Worm (Caenorhabditis elegans) whole organism, late embryonic: Measurements from ENCODE around the gene aco-2.

Experiments used
- ama-1 ChIP-seq: fragments of 150-350 bp; optimal IDR thresholded peaks from 2 replicates; lab custom pipeline; 2014
- ceh-14 ChIP-seq: sonication (generic microtip); optimal IDR thresholded peaks from 2 replicates; lab custom pipeline; 2016; ENCODE audit warnings: missing genotype, missing genetic modification characterization, missing compliant biosample characterization
- dmd-4 ChIP-seq: sonication (generic microtip); optimal IDR thresholded peaks from 2 replicates; lab custom pipeline; 2016; ENCODE audit warnings: borderline replicate concordance, missing genetic modification characterization, missing compliant biosample characterization
- elt-2 ChIP-seq: sonication (generic microtip); optimal IDR thresholded peaks from 2 replicates; lab custom pipeline; 2016; ENCODE audit warnings: missing genetic modification reagents, missing genetic modification characterization, missing compliant biosample characterization
- fax-1 ChIP-seq: sonication (generic microtip); optimal IDR thresholded peaks from 2 replicates; lab custom pipeline; 2016; ENCODE audit warnings: missing genotype, missing genetic modification characterization, missing compliant biosample characterization
- fkh-10 ChIP-seq: fragments of 150-350 bp; optimal IDR thresholded peaks from 2 replicates; lab custom pipeline; 2014; ENCODE audit warnings: missing biosample characterization, missing genetic modification reagents, missing genetic modification characterization
- hlh-13 ChIP-seq: fragments of 200-800 bp; sonication (Bioruptor generic); optimal IDR thresholded peaks from 2 replicates; lab custom pipeline; 2018; ENCODE audit warnings: mild to moderate bottlenecking, missing genetic modification characterization, missing compliant biosample characterization
- hlh-30 ChIP-seq: sonication (generic microtip); optimal IDR thresholded peaks from 2 replicates; lab custom pipeline; 2017; ENCODE audit warnings: antibody characterized with exemption, missing genetic modification characterization, missing compliant biosample characterization; ENCODE audit not compliant: insufficient read depth
- pha-4 ChIP-seq: fragments of 150-350 bp; optimal IDR thresholded peaks from 2 replicates; lab custom pipeline; 2018; ENCODE audit warnings: missing biosample characterization, missing genetic modification reagents, missing genetic modification characterization
- ref-2 ChIP-seq: sonication (generic microtip); optimal IDR thresholded peaks from 2 replicates; lab custom pipeline; 2016; ENCODE audit warnings: missing genetic modification characterization, missing compliant biosample characterization
- tbx-2 ChIP-seq: sonication (generic microtip); optimal IDR thresholded peaks from 2 replicates; lab custom pipeline; 2016; ENCODE audit warnings: missing genetic modification characterization, missing compliant biosample characterization
- unc-55 ChIP-seq: sonication (generic microtip); optimal IDR thresholded peaks from 2 replicates; lab custom pipeline; 2017; ENCODE audit warnings: missing biosample characterization, missing genetic modification reagents, missing genetic modification characterization

DNA sequence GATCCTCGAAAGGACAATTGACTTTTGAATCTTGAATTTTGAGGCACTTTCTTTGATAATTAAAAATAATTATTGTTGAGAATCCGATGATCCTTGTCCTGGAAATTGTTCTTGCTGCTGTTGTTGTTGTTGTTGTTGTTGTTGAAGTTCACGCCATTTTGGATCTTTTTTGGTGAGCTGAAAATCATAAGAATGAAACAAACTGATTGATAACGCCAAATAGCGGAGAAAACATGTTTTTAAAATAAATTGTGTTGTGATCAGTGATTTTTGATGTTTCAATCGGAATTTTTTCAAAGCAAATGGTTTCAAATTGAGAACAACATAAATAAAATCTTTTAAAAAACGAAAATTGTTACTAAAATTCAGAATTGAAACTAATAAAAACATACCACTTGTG, 43.5 kb downstream of the aco-2 start:
- no peak for TF ChIP-seq hlh-13 (GFP tag; lab: Kevin White, UChicago)
- no peak for TF ChIP-seq tbx-2
- TF ChIP-seq fkh-10, result no peak
- no peak for TF ChIP-seq ceh-14 (tag; lab: Kevin White, UChicago)
- no peak for TF ChIP-seq ref-2 (tag; lab: Kevin White, UChicago)
- TF ChIP-seq elt-2 (tag; lab: Kevin White, UChicago), result no peak
- no peak for TF ChIP-seq pha-4 (tag; lab: Kevin White, UChicago)
- no peak for TF ChIP-seq dmd-4 (tag; lab: Kevin White, UChicago)
- no peak for TF ChIP-seq hlh-30 (tag; lab: Kevin White, UChicago)
- TF ChIP-seq ama-1, result no peak
- no peak for TF ChIP-seq unc-55 (GFP tag; lab: Kevin White, UChicago)
- TF ChIP-seq fax-1, result no peak
